Fruit fly (Drosophila melanogaster) whole organism, embryonic: ENCODE data around the gene CG46304.
A peak's percentile ranks its signal among the peaks of the same experiment; 100 is the strongest.

Experiments
- CG10209 ChIP-seq: fragments of 200-800 bp; sonication (Bioruptor generic); optimal IDR thresholded peaks from 3 replicates; lab custom pipeline; 2017; ENCODE audit warnings: missing biosample characterization, mild to moderate bottlenecking, missing genetic modification characterization, missing genetic modification reagents
- CG1024 ChIP-seq: fragments of 200-800 bp; sonication (Bioruptor generic); IDR thresholded peaks from 2 replicates; pipeline ENCODE4 v1.3.6; 2022; ENCODE audit warnings: missing biosample characterization, missing genetic modification characterization
- CG13123 ChIP-seq: fragments of 200-800 bp; sonication (Bioruptor generic); optimal IDR thresholded peaks from 2 replicates; lab custom pipeline; 2016; ENCODE audit warnings: missing biosample characterization, missing genetic modification characterization
- CG15601 ChIP-seq: fragments of 200-800 bp; sonication (Bioruptor generic); optimal IDR thresholded peaks from 3 replicates; lab custom pipeline; 2019; ENCODE audit warnings: missing biosample characterization, mild to moderate bottlenecking, missing genetic modification characterization, moderate library complexity
- CG15696 ChIP-seq: fragments of 200-800 bp; sonication (Bioruptor generic); optimal IDR thresholded peaks from 2 replicates; lab custom pipeline; 2019; ENCODE audit warnings: missing biosample characterization, mild to moderate bottlenecking, missing genetic modification characterization, moderate library complexity
- CG17361 ChIP-seq: fragments of 200-800 bp; sonication (Bioruptor generic); IDR thresholded peaks from 3 replicates; pipeline ENCODE4 v1.3.6; 2022; ENCODE audit warnings: missing biosample characterization, missing genetic modification characterization
- CG17385 ChIP-seq: fragments of 200-800 bp; sonication (Bioruptor generic); optimal IDR thresholded peaks from 3 replicates; lab custom pipeline; 2018; ENCODE audit warnings: missing biosample characterization, mild to moderate bottlenecking, missing genetic modification characterization
- CG18476 ChIP-seq: fragments of 200-800 bp; sonication (Bioruptor generic); optimal IDR thresholded peaks from 2 replicates; lab custom pipeline; 2016; ENCODE audit warnings: missing biosample characterization, mild to moderate bottlenecking, missing genetic modification characterization
- CG31224 ChIP-seq: fragments of 200-800 bp; sonication (Bioruptor generic); IDR thresholded peaks from 2 replicates; pipeline ENCODE4 v1.3.6; 2022; ENCODE audit warnings: missing biosample characterization, missing genetic modification characterization
- CG31441 ChIP-seq: fragments of 200-800 bp; sonication (Bioruptor generic); IDR thresholded peaks from 2 replicates; pipeline ENCODE4 v1.3.6; 2022; ENCODE audit warnings: missing biosample characterization, missing genetic modification characterization
- CG7745 ChIP-seq: fragments of 200-800 bp; sonication (Bioruptor generic); optimal IDR thresholded peaks from 2 replicates; lab custom pipeline; 2018; ENCODE audit warnings: missing biosample characterization, mild to moderate bottlenecking, missing genetic modification characterization, moderate library complexity
- CG8765 ChIP-seq: fragments of 200-800 bp; sonication (Bioruptor generic); IDR thresholded peaks from 2 replicates; pipeline ENCODE4 v1.3.6; 2022; ENCODE audit warnings: missing biosample characterization, missing genetic modification characterization
- CG8924 ChIP-seq: fragments of 200-800 bp; optimal IDR thresholded peaks from 3 replicates; lab custom pipeline; 2019; ENCODE audit warnings: missing biosample characterization, mild to moderate bottlenecking, missing genetic modification characterization, moderate library complexity
- D ChIP-seq, 2 experiments: fragments of 200-800 bp in 1 of 2; fragments of >200 bp in 1 of 2; sonication (Bioruptor generic) in 1 of 2; optimal IDR thresholded peaks; 2 replicates in 1 of 2; 3 replicates in 1 of 2; lab custom pipeline; 2017; ENCODE audit warnings: mild to moderate bottlenecking in 1 of 2, missing biosample characterization in 1 of 2, missing genetic modification characterization in 1 of 2, missing genetic modification reagents in 1 of 2
- D19A ChIP-seq: fragments of 200-800 bp; optimal IDR thresholded peaks from 3 replicates; lab custom pipeline; 2019; ENCODE audit warnings: missing biosample characterization, mild to moderate bottlenecking, missing genetic modification characterization, moderate library complexity
- Dfd ChIP-seq, 2 experiments: fragments of >200 bp; optimal IDR thresholded peaks; 2 replicates each; lab custom pipeline; 2017; ENCODE audit warnings: missing biosample characterization in 2 of 2, missing genetic modification characterization in 2 of 2
- Hey ChIP-seq: fragments of 200-800 bp; sonication (Bioruptor generic); optimal IDR thresholded peaks from 3 replicates; lab custom pipeline; 2018; ENCODE audit warnings: missing biosample characterization, mild to moderate bottlenecking, missing genetic modification characterization
- Hr3 ChIP-seq: fragments of 200-800 bp; sonication (Bioruptor generic); optimal IDR thresholded peaks from 3 replicates; lab custom pipeline; 2016; ENCODE audit warnings: missing biosample characterization, missing genetic modification characterization
- Hr78 ChIP-seq, 2 experiments: fragments of 200-800 bp in 1 of 2; fragments of >200 bp in 1 of 2; sonication (Bioruptor generic) in 1 of 2; optimal IDR thresholded peaks; 2 replicates each; lab custom pipeline; 2017 to 2019; ENCODE audit warnings: missing biosample characterization in 2 of 2, missing genetic modification characterization in 2 of 2, mild to moderate bottlenecking in 1 of 2, moderate library complexity in 1 of 2
- Kr ChIP-seq: fragments of 200-800 bp; sonication (Bioruptor generic); optimal IDR thresholded peaks from 2 replicates; lab custom pipeline; 2017; ENCODE audit warnings: missing biosample characterization, mild to moderate bottlenecking, missing genetic modification characterization
- NC2α ChIP-seq: fragments of 200-800 bp; sonication (Bioruptor generic); optimal IDR thresholded peaks from 2 replicates; lab custom pipeline; 2016; ENCODE audit warnings: missing biosample characterization, missing genetic modification characterization
- Oli ChIP-seq: fragments of 200-800 bp; sonication (Bioruptor generic); optimal IDR thresholded peaks from 2 replicates; lab custom pipeline; 2018; ENCODE audit warnings: missing biosample characterization, mild to moderate bottlenecking, missing genetic modification characterization, moderate library complexity
- Sry-δ ChIP-seq: fragments of 200-800 bp; sonication (Bioruptor generic); optimal IDR thresholded peaks from 2 replicates; lab custom pipeline; 2016; ENCODE audit warnings: missing biosample characterization, missing genetic modification characterization
- TFAM ChIP-seq: fragments of 200-800 bp; sonication (Bioruptor generic); optimal IDR thresholded peaks from 2 replicates; lab custom pipeline; 2017; ENCODE audit warnings: missing biosample characterization, missing genetic modification characterization, inconsistent platforms
- ato ChIP-seq: fragments of 200-800 bp; sonication (Bioruptor generic); IDR thresholded peaks from 2 replicates; pipeline ENCODE4 v1.3.6; 2022; ENCODE audit warnings: missing biosample characterization, missing genetic modification characterization; ENCODE audit not compliant: partially characterized antibody
- chn ChIP-seq: fragments of 200-800 bp; sonication (Bioruptor generic); optimal IDR thresholded peaks from 2 replicates; lab custom pipeline; 2016; ENCODE audit warnings: missing biosample characterization, missing genetic modification characterization
- crol ChIP-seq: fragments of 200-800 bp; sonication (Bioruptor generic); IDR thresholded peaks from 2 replicates; pipeline ENCODE4 v1.3.6; 2022; ENCODE audit warnings: missing biosample characterization, missing genetic modification characterization
- ewg ChIP-seq: fragments of 200-800 bp; sonication (Bioruptor generic); optimal IDR thresholded peaks from 3 replicates; lab custom pipeline; 2017; ENCODE audit warnings: mild to moderate bottlenecking, missing biosample characterization, missing genetic modification reagents, missing genetic modification characterization
- hkb ChIP-seq, 2 experiments: fragments of 200-800 bp in 1 of 2; fragments of >200 bp in 1 of 2; sonication (Bioruptor generic) in 1 of 2; IDR thresholded peaks in 1 of 2; optimal IDR thresholded peaks in 1 of 2; 2 replicates each; pipeline versions ENCODE4 v1.3.6 to Lab custom; 2017 to 2022; ENCODE audit warnings: missing biosample characterization in 1 of 2, missing genetic modification characterization in 1 of 2
- jing ChIP-seq: fragments of 200-800 bp; sonication (Bioruptor generic); optimal IDR thresholded peaks from 2 replicates; lab custom pipeline; 2018; ENCODE audit warnings: missing biosample characterization, mild to moderate bottlenecking, missing genetic modification characterization
- kni ChIP-seq: fragments of 200-800 bp; sonication (Bioruptor generic); optimal IDR thresholded peaks from 3 replicates; lab custom pipeline; 2017; ENCODE audit warnings: mild to moderate bottlenecking, missing biosample characterization, missing genetic modification reagents, missing genetic modification characterization
- maf-S ChIP-seq: fragments of 200-800 bp; sonication (Bioruptor generic); optimal IDR thresholded peaks from 2 replicates; lab custom pipeline; 2016; ENCODE audit warnings: missing biosample characterization, missing genetic modification characterization
- org-1 ChIP-seq: fragments of 200-800 bp; sonication (Bioruptor generic); optimal IDR thresholded peaks from 2 replicates; lab custom pipeline; 2017; ENCODE audit warnings: missing biosample characterization, missing genetic modification characterization
- pita ChIP-seq: fragments of 200-800 bp; sonication (Bioruptor generic); optimal IDR thresholded peaks from 2 replicates; lab custom pipeline; 2017; ENCODE audit warnings: missing biosample characterization, mild to moderate bottlenecking, missing genetic modification characterization
- prd ChIP-seq, 3 experiments: fragments of >200 bp in 2 of 3; fragments of 200-800 bp in 1 of 3; sonication (Bioruptor generic) in 1 of 3; optimal IDR thresholded peaks in 2 of 3; IDR thresholded peaks in 1 of 3; 2 replicates in 2 of 3; 3 replicates in 1 of 3; pipeline versions ENCODE4 v1.3.6 to Lab custom; 2017 to 2022; ENCODE audit warnings: missing biosample characterization in 1 of 3, missing genetic modification characterization in 1 of 3
- pros ChIP-seq: fragments of 200-800 bp; sonication (Bioruptor generic); optimal IDR thresholded peaks from 3 replicates; lab custom pipeline; 2019; ENCODE audit warnings: missing biosample characterization, mild to moderate bottlenecking, missing genetic modification characterization, moderate library complexity
- sens ChIP-seq: fragments of 200-800 bp; sonication (Bioruptor generic); peaks from one replicate; lab custom pipeline; 2016; ENCODE audit warnings: missing biosample characterization, missing genetic modification characterization
- sisA ChIP-seq: fragments of 200-800 bp; sonication (Bioruptor generic); IDR thresholded peaks from 2 replicates; pipeline ENCODE4 v1.3.6; 2022; ENCODE audit warnings: missing biosample characterization, missing genetic modification characterization
- sqz ChIP-seq: fragments of 200-800 bp; sonication (Bioruptor generic); optimal IDR thresholded peaks from 3 replicates; lab custom pipeline; 2018; ENCODE audit warnings: missing biosample characterization, mild to moderate bottlenecking, missing genetic modification characterization
- tap ChIP-seq: fragments of 200-800 bp; optimal IDR thresholded peaks from 3 replicates; lab custom pipeline; 2019; ENCODE audit warnings: missing biosample characterization, mild to moderate bottlenecking, missing genetic modification characterization, moderate library complexity
- tll ChIP-seq, 2 experiments: fragments of 200-800 bp in 1 of 2; fragments of >200 bp in 1 of 2; sonication (Bioruptor generic) in 1 of 2; optimal IDR thresholded peaks; 2 replicates each; lab custom pipeline; 2017 to 2019; ENCODE audit warnings: missing biosample characterization in 2 of 2, missing genetic modification characterization in 2 of 2, mild to moderate bottlenecking in 1 of 2, moderate library complexity in 1 of 2
- wor ChIP-seq: fragments of 200-800 bp; sonication (Bioruptor generic); IDR thresholded peaks from 2 replicates; pipeline ENCODE4 v1.3.6; 2022; ENCODE audit warnings: missing biosample characterization, missing genetic modification characterization
- zen ChIP-seq: fragments of 200-800 bp; sonication (Bioruptor generic); optimal IDR thresholded peaks from 3 replicates; lab custom pipeline; 2018; ENCODE audit warnings: missing biosample characterization, mild to moderate bottlenecking, missing genetic modification characterization, moderate library complexity
- zf30C ChIP-seq: fragments of 200-800 bp; sonication (Bioruptor generic); optimal IDR thresholded peaks from 3 replicates; lab custom pipeline; 2018; ENCODE audit warnings: missing biosample characterization, mild to moderate bottlenecking, missing genetic modification characterization

CG46304 gene

DNA sequence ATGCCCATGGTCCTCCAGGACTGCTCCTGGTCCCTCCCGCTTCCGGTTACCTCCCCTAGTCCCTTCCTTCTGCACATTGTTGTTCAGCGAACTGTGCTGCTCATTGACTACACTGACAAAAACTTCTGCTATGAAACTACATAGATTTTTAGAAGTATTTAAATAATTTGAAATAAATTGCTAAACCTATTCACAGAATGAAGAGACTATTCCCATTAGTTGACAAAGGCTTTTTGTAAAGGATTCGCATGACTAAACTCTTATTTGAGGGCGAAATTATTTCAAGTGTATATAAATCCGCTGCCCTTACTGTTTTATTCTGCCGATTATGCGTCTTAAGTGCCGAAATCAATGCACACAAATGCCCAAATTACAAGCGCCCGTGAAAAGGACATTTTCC, 24.9 kb upstream of the CG46304 start (continued):
- TF ChIP-seq NC2α (GFP tag; lab: Kevin White, UChicago) (peak; percentile 11), chn (GFP tag; lab: Kevin White, UChicago) (peak; percentile 23), zf30C (peak; percentile 78), maf-S (GFP tag; lab: Kevin White, UChicago) (no peak), sisA (peak; percentile 43; the same call in 1 of the 2 replicates), Hr3 (GFP tag; lab: Kevin White, UChicago) (peak; percentile 25), CG15601 (peak; percentile 62), tll (GFP tag; optimal IDR thresholded peaks at IDR 0.05; lab: Kevin White, UChicago) (peak in 1 of 2 experiments; percentile 66), CG1024 (peak; percentile 30; the same call in 1 of the 2 replicates), CG13123 (GFP tag; lab: Kevin White, UChicago) (no peak), CG15696 (peak; percentile 86), CG17361 (peak; percentile 64; the same call in 2 of the 3 replicates), CG8924 (tag; lab: Kevin White, UChicago) (peak; percentile 39), CG10209 (GFP tag; lab: Kevin White, UChicago) (peak; percentile 53), TFAM (GFP tag; lab: Kevin White, UChicago) (no peak), Oli (tag; lab: Kevin White, UChicago) (peak; percentile 64)

dm6 chr2L:18924642-18925244, 21.4 kb upstream of the CG46304 start:
- TF ChIP-seq sqz (GFP tag; lab: Kevin White, UChicago), result peak; percentile 33
- TF ChIP-seq hkb (optimal IDR thresholded peaks at IDR 0.05; lab: Kevin White, UChicago), result peak; percentile 38
- no peak for TF ChIP-seq hkb (GFP tag; IDR thresholded peaks at IDR 0.05; lab: Robert Waterston, UW)
- TF ChIP-seq pita (GFP tag; lab: Kevin White, UChicago), result no peak
- peak; percentile 49 for TF ChIP-seq CG7745 (tag; lab: Kevin White, UChicago)
- peak; percentile 33 for TF ChIP-seq sens (GFP tag; lab: Kevin White, UChicago)
- peak; percentile 51 for TF ChIP-seq Kr (GFP tag; lab: Kevin White, UChicago)
- peak; percentile 98 for TF ChIP-seq CG18476 (GFP tag; lab: Kevin White, UChicago)
- TF ChIP-seq jing (GFP tag; lab: Kevin White, UChicago), result no peak
- TF ChIP-seq CG17385 (GFP tag; lab: Kevin White, UChicago), result no peak
- peak; percentile 35 for TF ChIP-seq kni
- peak; percentile 82 for TF ChIP-seq pros (GFP tag; lab: Kevin White, UChicago)
- TF ChIP-seq ewg (GFP tag; lab: Kevin White, UChicago), result peak; percentile 32
- TF ChIP-seq, all 482 proteins: peak for 9

DNA sequence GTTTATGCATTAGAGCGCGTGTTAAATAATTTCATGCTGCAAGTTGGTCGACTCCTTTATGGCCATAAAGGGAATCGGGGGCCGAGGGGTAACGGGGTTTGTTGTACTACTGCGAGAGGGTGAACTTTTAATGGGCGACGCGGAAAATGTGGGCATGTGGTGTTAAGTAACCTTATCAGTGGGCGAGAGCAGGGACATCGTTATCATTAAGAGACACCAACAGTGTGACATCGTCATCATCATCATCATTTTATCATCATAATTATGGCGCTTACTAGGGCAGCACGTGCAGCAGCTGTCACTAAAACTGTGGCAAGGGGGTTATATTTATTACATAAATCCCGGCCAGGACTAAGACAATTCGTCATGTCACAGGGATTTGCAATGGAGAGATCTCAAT, 20.7 kb upstream of the CG46304 start:
- TF ChIP-seq wor (no peak), tap (tag; lab: Kevin White, UChicago) (peak; percentile 78), Sry-δ (GFP tag; lab: Kevin White, UChicago) (no peak), org-1 (GFP tag; lab: Kevin White, UChicago) (no peak), Hey (tag; lab: Kevin White, UChicago) (peak; percentile 70), crol (GFP tag; lab: Robert Waterston, UW) (peak; percentile 45; the same call in 1 of the 2 replicates)

- no peak for TF ChIP-seq ato
- peak; percentile 90 for TF ChIP-seq zen (tag; lab: Kevin White, UChicago)
- no peak for TF ChIP-seq CG31441 (GFP tag; lab: Robert Waterston, UW)
- TF ChIP-seq D (optimal IDR thresholded peaks at IDR 0.05; lab: Kevin White, UChicago), result peak; percentile 83
- peak; percentile 49 for TF ChIP-seq D (GFP tag; optimal IDR thresholded peaks at IDR 0.05; lab: Kevin White, UChicago)
- no peak for TF ChIP-seq prd (optimal IDR thresholded peaks at IDR 0.05; lab: Kevin White, UChicago)
- TF ChIP-seq prd (GFP tag; IDR thresholded peaks at IDR 0.05; lab: Robert Waterston, UW), result peak; percentile 45; the same call in 1 of the 3 replicates
- no peak for TF ChIP-seq D19A (tag; lab: Kevin White, UChicago)
- no peak for TF ChIP-seq CG8765 (GFP tag; lab: Robert Waterston, UW)
- TF ChIP-seq Hr78 (GFP tag; optimal IDR thresholded peaks at IDR 0.05; lab: Kevin White, UChicago), result no peak
- peak; percentile 36 for TF ChIP-seq pros (GFP tag; lab: Kevin White, UChicago)
- no peak for TF ChIP-seq CG31224 (GFP tag; lab: Robert Waterston, UW)
- no peak for TF ChIP-seq Dfd (GFP tag; optimal IDR thresholded peaks at IDR 0.05; lab: Kevin White, UChicago)
Observed at dm6 chr2L:18925956-18926355, 20.1 kb upstream of the CG46304 start.
